Fruit fly (Drosophila melanogaster) whole organism, embryonic: ENCODE results near the gene CG32462.
A peak's percentile ranks its signal among the peaks of the same experiment; 100 is the strongest.

Experiments used
- B-H2 ChIP-seq: fragments of 200-800 bp; sonication (Bioruptor generic); optimal IDR thresholded peaks from 2 replicates; lab custom pipeline; 2018; ENCODE audit warnings: missing biosample characterization, mild to moderate bottlenecking, missing genetic modification characterization
- Bteb2 ChIP-seq: fragments of 200-800 bp; sonication (Bioruptor generic); optimal IDR thresholded peaks from 2 replicates; lab custom pipeline; 2016; ENCODE audit warnings: missing biosample characterization, missing genetic modification characterization
- CG10431 ChIP-seq: fragments of 200-800 bp; sonication (Bioruptor generic); optimal IDR thresholded peaks from 3 replicates; lab custom pipeline; 2018; ENCODE audit warnings: missing biosample characterization, mild to moderate bottlenecking, missing genetic modification characterization
- CG11085 ChIP-seq: fragments of 200-800 bp; sonication (Bioruptor generic); IDR thresholded peaks from 2 replicates; pipeline ENCODE4 v1.3.6; 2022; ENCODE audit warnings: missing biosample characterization, missing genetic modification characterization
- CG11247 ChIP-seq: fragments of 200-800 bp; sonication (Bioruptor generic); IDR thresholded peaks from 2 replicates; pipeline ENCODE4 v1.3.6; 2022; ENCODE audit warnings: missing biosample characterization, missing genetic modification characterization
- CG11456 ChIP-seq: fragments of 200-800 bp; sonication (Bioruptor generic); IDR thresholded peaks from 3 replicates; pipeline ENCODE4 v1.3.6; 2022; ENCODE audit warnings: missing biosample characterization, missing genetic modification characterization
- CG14860 ChIP-seq: fragments of 200-800 bp; sonication (Bioruptor generic); IDR thresholded peaks from 3 replicates; pipeline ENCODE4 v1.3.6; 2022; ENCODE audit warnings: missing biosample characterization, missing genetic modification characterization; ENCODE audit not compliant: partially characterized antibody
- CG15696 ChIP-seq: fragments of 200-800 bp; sonication (Bioruptor generic); optimal IDR thresholded peaks from 2 replicates; lab custom pipeline; 2019; ENCODE audit warnings: missing biosample characterization, mild to moderate bottlenecking, missing genetic modification characterization, moderate library complexity
- CG18011 ChIP-seq: fragments of 200-800 bp; sonication (Bioruptor generic); optimal IDR thresholded peaks from 2 replicates; lab custom pipeline; 2017; ENCODE audit warnings: missing biosample characterization, missing genetic modification characterization, mild to moderate bottlenecking, moderate library complexity, missing genotype
- CG18262 ChIP-seq: fragments of 200-800 bp; optimal IDR thresholded peaks from 3 replicates; lab custom pipeline; 2019; ENCODE audit warnings: missing biosample characterization, mild to moderate bottlenecking, missing genetic modification characterization, moderate library complexity
- CG2199 ChIP-seq: fragments of 200-800 bp; sonication (Bioruptor generic); IDR thresholded peaks from 3 replicates; pipeline ENCODE4 v1.3.6; 2022; ENCODE audit warnings: missing biosample characterization, missing genetic modification characterization
- CG2202 ChIP-seq: fragments of 200-800 bp; sonication (Bioruptor generic); optimal IDR thresholded peaks from 2 replicates; lab custom pipeline; 2018; ENCODE audit warnings: missing biosample characterization, mild to moderate bottlenecking, missing genetic modification characterization
- CG4360 ChIP-seq: fragments of 200-800 bp; sonication (Bioruptor generic); IDR thresholded peaks from 2 replicates; pipeline ENCODE4 v1.3.6; 2022; ENCODE audit warnings: missing biosample characterization, missing genetic modification characterization
- CG5245 ChIP-seq: fragments of 200-800 bp; sonication (Bioruptor generic); optimal IDR thresholded peaks from 3 replicates; lab custom pipeline; 2016; ENCODE audit warnings: missing biosample characterization, missing genetic modification characterization
- CG9876 ChIP-seq: fragments of 200-800 bp; sonication (Bioruptor generic); optimal IDR thresholded peaks from 2 replicates; lab custom pipeline; 2016; ENCODE audit warnings: missing biosample characterization, missing genetic modification characterization
- Camta ChIP-seq: fragments of 200-800 bp; sonication (Bioruptor generic); optimal IDR thresholded peaks from 2 replicates; lab custom pipeline; 2016; ENCODE audit warnings: missing biosample characterization, missing genetic modification characterization
- Fer3 ChIP-seq: fragments of 200-800 bp; sonication (Bioruptor generic); optimal IDR thresholded peaks from 2 replicates; lab custom pipeline; 2018; ENCODE audit warnings: missing biosample characterization, mild to moderate bottlenecking, missing genetic modification characterization, moderate library complexity
- HLH3B ChIP-seq: fragments of 200-800 bp; sonication (Bioruptor generic); IDR thresholded peaks from 2 replicates; pipeline ENCODE4 v1.3.6; 2022; ENCODE audit warnings: missing biosample characterization, missing genetic modification characterization
- Hsf ChIP-seq: fragments of 200-800 bp; sonication (Bioruptor generic); optimal IDR thresholded peaks from 3 replicates; lab custom pipeline; 2016; ENCODE audit warnings: missing biosample characterization, missing genetic modification characterization
- Lhr ChIP-seq: fragments of 200-800 bp; sonication (Bioruptor generic); optimal IDR thresholded peaks from 3 replicates; lab custom pipeline; 2017; ENCODE audit warnings: mild to moderate bottlenecking, missing biosample characterization, missing genetic modification reagents, missing genetic modification characterization
- Med ChIP-seq: fragments of 200-800 bp; sonication (Bioruptor generic); peaks from one replicate; lab custom pipeline; 2016; ENCODE audit warnings: missing biosample characterization, missing genetic modification characterization, mild to moderate bottlenecking, inconsistent platforms, moderate library complexity
- NC2α ChIP-seq: fragments of 200-800 bp; sonication (Bioruptor generic); optimal IDR thresholded peaks from 2 replicates; lab custom pipeline; 2016; ENCODE audit warnings: missing biosample characterization, missing genetic modification characterization
- NfI ChIP-seq: fragments of 200-800 bp; sonication (Bioruptor generic); optimal IDR thresholded peaks from 3 replicates; lab custom pipeline; 2018; ENCODE audit warnings: missing biosample characterization, mild to moderate bottlenecking, missing genetic modification characterization, moderate library complexity
- Poxn ChIP-seq: fragments of 200-800 bp; sonication (Bioruptor generic); IDR thresholded peaks from 2 replicates; pipeline ENCODE4 v1.3.6; 2022; ENCODE audit warnings: missing biosample characterization, missing genetic modification characterization
- Sox100B ChIP-seq: fragments of 200-800 bp; sonication (Bioruptor generic); optimal IDR thresholded peaks from 3 replicates; lab custom pipeline; 2018; ENCODE audit warnings: missing biosample characterization, mild to moderate bottlenecking, missing genetic modification characterization
- cas ChIP-seq: fragments of 200-800 bp; sonication (Bioruptor generic); IDR thresholded peaks from 2 replicates; pipeline ENCODE4 v1.3.6; 2022; ENCODE audit warnings: missing biosample characterization, missing genetic modification characterization
- chn ChIP-seq: fragments of 200-800 bp; sonication (Bioruptor generic); optimal IDR thresholded peaks from 2 replicates; lab custom pipeline; 2016; ENCODE audit warnings: missing biosample characterization, missing genetic modification characterization
- crc ChIP-seq: fragments of 200-800 bp; sonication (Bioruptor generic); optimal IDR thresholded peaks from 2 replicates; lab custom pipeline; 2016; ENCODE audit warnings: missing biosample characterization, missing genetic modification characterization
- dati ChIP-seq: fragments of 200-800 bp; sonication (Bioruptor generic); IDR thresholded peaks from 2 replicates; pipeline ENCODE4 v1.3.6; 2022; ENCODE audit warnings: missing biosample characterization, missing genetic modification characterization
- dysf ChIP-seq: fragments of 200-800 bp; sonication (Bioruptor generic); IDR thresholded peaks from 3 replicates; pipeline ENCODE4 v1.3.6; 2022; ENCODE audit warnings: missing biosample characterization, missing genetic modification characterization
- fu2 ChIP-seq: fragments of 200-800 bp; sonication (Bioruptor generic); optimal IDR thresholded peaks from 2 replicates; lab custom pipeline; 2016; ENCODE audit warnings: missing biosample characterization, missing genetic modification characterization
- gro ChIP-seq: fragments of 200-800 bp; sonication (Bioruptor generic); optimal IDR thresholded peaks from 2 replicates; lab custom pipeline; 2016; ENCODE audit warnings: missing biosample characterization, missing genetic modification characterization
- h ChIP-seq: fragments of >200 bp; optimal IDR thresholded peaks from 2 replicates; lab custom pipeline; 2017
- kah ChIP-seq: fragments of 200-800 bp; sonication (Bioruptor generic); optimal IDR thresholded peaks from 2 replicates; lab custom pipeline; 2018; ENCODE audit warnings: missing biosample characterization, mild to moderate bottlenecking, missing genetic modification characterization
- lab ChIP-seq: fragments of 200-800 bp; sonication (Bioruptor generic); optimal IDR thresholded peaks from 3 replicates; lab custom pipeline; 2017; ENCODE audit warnings: missing biosample characterization, missing genetic modification characterization, mild to moderate bottlenecking, moderate library complexity, missing genetic modification reagents
- mam ChIP-seq: fragments of 200-800 bp; sonication (Bioruptor generic); optimal IDR thresholded peaks from 3 replicates; lab custom pipeline; 2016; ENCODE audit warnings: missing biosample characterization, missing genetic modification characterization
- nau ChIP-seq: fragments of 200-800 bp; sonication (Bioruptor generic); optimal IDR thresholded peaks from 3 replicates; lab custom pipeline; 2017; ENCODE audit warnings: missing biosample characterization, mild to moderate bottlenecking, missing genetic modification characterization, missing genetic modification reagents
- nmo ChIP-seq: fragments of 200-800 bp; sonication (Bioruptor generic); optimal IDR thresholded peaks from 2 replicates; lab custom pipeline; 2018; ENCODE audit warnings: missing biosample characterization, mild to moderate bottlenecking, missing genetic modification characterization, moderate library complexity
- onecut ChIP-seq: fragments of 200-800 bp; sonication (Bioruptor generic); IDR thresholded peaks from 2 replicates; pipeline ENCODE4 v1.3.6; 2022; ENCODE audit warnings: missing biosample characterization, missing genetic modification characterization
- pan ChIP-seq, 4 experiments: fragments of >200 bp in 3 of 4; fragments of 200-800 bp in 1 of 4; sonication (Bioruptor generic) in 1 of 4; optimal IDR thresholded peaks in 3 of 4; IDR thresholded peaks in 1 of 4; 2 replicates each; pipeline versions ENCODE4 v1.3.6 to Lab custom; 2017 to 2022; ENCODE audit warnings: missing biosample characterization in 2 of 4, missing genetic modification characterization in 2 of 4, mixed read lengths in 1 of 4
- phol ChIP-seq: fragments of 200-800 bp; sonication (Bioruptor generic); optimal IDR thresholded peaks from 3 replicates; lab custom pipeline; 2018; ENCODE audit warnings: missing biosample characterization, mild to moderate bottlenecking, missing genetic modification characterization, moderate library complexity
- pita ChIP-seq: fragments of 200-800 bp; sonication (Bioruptor generic); optimal IDR thresholded peaks from 2 replicates; lab custom pipeline; 2017; ENCODE audit warnings: missing biosample characterization, mild to moderate bottlenecking, missing genetic modification characterization
- pum ChIP-seq: fragments of 200-800 bp; sonication (Bioruptor generic); optimal IDR thresholded peaks from 2 replicates; lab custom pipeline; 2016; ENCODE audit warnings: missing biosample characterization, missing genetic modification characterization
- rib ChIP-seq: fragments of 200-800 bp; sonication (Bioruptor generic); IDR thresholded peaks from 2 replicates; pipeline ENCODE4 v1.3.6; 2022; ENCODE audit warnings: missing biosample characterization, missing genetic modification characterization
- ro ChIP-seq: fragments of 200-800 bp; sonication (Bioruptor generic); IDR thresholded peaks from 2 replicates; pipeline ENCODE4 v1.3.6; 2022; ENCODE audit warnings: missing biosample characterization, missing genetic modification characterization
- sens ChIP-seq: fragments of 200-800 bp; sonication (Bioruptor generic); peaks from one replicate; lab custom pipeline; 2016; ENCODE audit warnings: missing biosample characterization, missing genetic modification characterization
- tna ChIP-seq: fragments of 200-800 bp; sonication (Bioruptor generic); IDR thresholded peaks from 2 replicates; pipeline ENCODE4 v1.3.6; 2022; ENCODE audit warnings: missing biosample characterization, missing genetic modification characterization; ENCODE audit not compliant: partially characterized antibody
- toy ChIP-seq: fragments of 200-800 bp; sonication (Bioruptor generic); IDR thresholded peaks from 2 replicates; pipeline ENCODE4 v1.3.6; 2022; ENCODE audit warnings: missing biosample characterization, missing genetic modification characterization
- usp ChIP-seq: fragments of >200 bp; optimal IDR thresholded peaks from 2 replicates; lab custom pipeline; 2017; ENCODE audit warnings: missing biosample characterization, missing genetic modification characterization
- vfl ChIP-seq: fragments of 200-800 bp; sonication (Bioruptor generic); optimal IDR thresholded peaks from 2 replicates; lab custom pipeline; 2016; ENCODE audit warnings: missing biosample characterization, missing genetic modification characterization
- wdn ChIP-seq: fragments of 200-800 bp; sonication (Bioruptor generic); IDR thresholded peaks from 2 replicates; pipeline ENCODE4 v1.3.6; 2022; ENCODE audit warnings: missing biosample characterization, missing genetic modification characterization
- wek ChIP-seq: fragments of 200-800 bp; sonication (Bioruptor generic); optimal IDR thresholded peaks from 3 replicates; lab custom pipeline; 2018; ENCODE audit warnings: missing biosample characterization, mild to moderate bottlenecking, missing genetic modification characterization, moderate library complexity

The CG32462 gene

DNA sequence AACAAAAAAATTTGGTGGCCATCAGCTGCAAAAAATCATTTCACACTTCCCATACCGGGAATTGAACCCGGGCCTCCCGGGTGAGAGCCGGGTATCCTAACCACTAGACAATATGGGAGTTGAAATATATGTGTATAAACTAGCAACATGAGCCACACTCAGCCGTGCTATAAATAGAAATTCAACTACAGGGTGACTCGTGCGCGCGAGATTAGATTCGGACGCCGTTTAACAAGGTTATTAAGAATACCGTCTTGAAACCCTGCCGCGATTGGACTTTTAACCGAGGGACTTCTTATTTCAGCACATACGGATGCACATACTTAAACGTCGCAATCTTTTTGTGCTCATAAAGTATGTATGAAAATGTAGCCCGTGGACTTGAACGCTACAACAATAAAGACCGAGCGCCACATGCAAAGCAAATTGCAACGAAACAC is 5.6 kb downstream of the CG32462 start (continued):
- TF ChIP-seq cas (0 out of 2 replicates have a peak, but pooled peaks have one; percentile 15), wdn (GFP tag; lab: Robert Waterston, UW) (no peak), lab (GFP tag; lab: Kevin White, UChicago) (no peak), Camta (GFP tag; lab: Kevin White, UChicago) (no peak), Hsf (GFP tag; lab: Kevin White, UChicago) (no peak), CG11085 (GFP tag; lab: Robert Waterston, UW) (no peak), NC2α (GFP tag; lab: Kevin White, UChicago) (no peak), nau (GFP tag; lab: Kevin White, UChicago) (no peak), B-H2 (no peak), CG18262 (peak; percentile 4), CG9876 (GFP tag; lab: Kevin White, UChicago) (no peak), pan (optimal IDR thresholded peaks at IDR 0.05; lab: Kevin White, UChicago) (no peak), pan (GFP tag; optimal IDR thresholded peaks at IDR 0.05 in 1 of 2, IDR thresholded peaks at IDR 0.05 in 1 of 2) (no peak), wek (GFP tag; lab: Kevin White, UChicago) (no peak), vfl (no peak), onecut (GFP tag; lab: Robert Waterston, UW) (no peak), usp (GFP tag; lab: Kevin White, UChicago) (no peak), Med (GFP tag; lab: Kevin White, UChicago) (peak; percentile 59), Fer3 (tag; lab: Kevin White, UChicago) (no peak), dysf (GFP tag; lab: Robert Waterston, UW) (no peak), rib (0 out of 2 replicates have a peak, but pooled peaks have one; percentile 41), CG10431 (no peak), CG15696 (tag; lab: Kevin White, UChicago) (no peak), crc (no peak), h (lab: Kevin White, UChicago) (no peak), phol (no peak), tna (GFP tag; lab: Robert Waterston, UW) (peak; percentile 94), HLH3B (no peak), Sox100B (GFP tag; lab: Kevin White, UChicago) (no peak), toy (GFP tag; lab: Robert Waterston, UW) (no peak), NfI (GFP tag; lab: Kevin White, UChicago) (no peak), Bteb2 (GFP tag; lab: Kevin White, UChicago) (no peak), CG18011 (GFP tag; lab: Kevin White, UChicago) (no peak), mam (GFP tag; lab: Kevin White, UChicago) (no peak), dati (GFP tag; lab: Robert Waterston, UW) (no peak), CG4360 (GFP tag; lab: Robert Waterston, UW) (no peak), CG2202 (tag; lab: Kevin White, UChicago) (no peak), pum (no peak), fu2 (GFP tag; lab: Kevin White, UChicago) (no peak), CG2199 (GFP tag; lab: Robert Waterston, UW) (peak; percentile 22; the same call in 1 of the 3 replicates), CG11456 (no peak), CG5245 (GFP tag; lab: Kevin White, UChicago) (no peak), kah (GFP tag; lab: Kevin White, UChicago) (no peak), CG11247 (GFP tag; lab: Robert Waterston, UW) (no peak), ro (GFP tag; lab: Robert Waterston, UW) (no peak), Lhr (GFP tag; lab: Kevin White, UChicago) (no peak), gro (GFP tag; lab: Kevin White, UChicago) (no peak), pita (GFP tag; lab: Kevin White, UChicago) (no peak), nmo (no peak), sens (GFP tag; lab: Kevin White, UChicago) (peak; percentile 60), CG14860 (GFP tag; lab: Robert Waterston, UW) (peak; percentile 95), chn (GFP tag; lab: Kevin White, UChicago) (no peak), Poxn (GFP tag; lab: Robert Waterston, UW) (no peak)
